Worm (Caenorhabditis elegans) whole organism, L1 larva: Measurements from ENCODE around the gene nas-8.

Source experiments
- aha-1 ChIP-seq: fragments of 150-350 bp; optimal IDR thresholded peaks from 2 replicates; lab custom pipeline; 2014; ENCODE audit warnings: missing biosample characterization, missing genetic modification characterization
- ces-1 ChIP-seq: fragments of 150-350 bp; optimal IDR thresholded peaks from 2 replicates; lab custom pipeline; 2014; ENCODE audit warnings: missing biosample characterization, missing genetic modification reagents, missing genetic modification characterization
- dpl-1 ChIP-seq, 3 experiments: fragments of 150-350 bp in 2 of 3; sonication (generic microtip) in 1 of 3; optimal IDR thresholded peaks; 2 replicates each; lab custom pipeline; 2014 to 2017; ENCODE audit warnings: missing biosample characterization in 3 of 3, missing genetic modification characterization in 3 of 3, missing genetic modification reagents in 3 of 3
- dsc-1 ChIP-seq: sonication (generic microtip); optimal IDR thresholded peaks from 2 replicates; lab custom pipeline; 2016; ENCODE audit warnings: mild to moderate bottlenecking, missing genetic modification characterization, missing compliant biosample characterization
- egl-27 ChIP-seq, 2 experiments: fragments of 150-350 bp in 1 of 2; sonication (generic microtip); optimal IDR thresholded peaks; 3 replicates each; lab custom pipeline; 2017 to 2018; ENCODE audit warnings: missing biosample characterization in 2 of 2, missing genetic modification characterization in 2 of 2, missing genetic modification reagents in 2 of 2
- lin-35 ChIP-seq, 2 experiments: fragments of 150-350 bp; optimal IDR thresholded peaks; 2 replicates each; lab custom pipeline; 2014; ENCODE audit warnings: missing biosample characterization in 2 of 2, missing genetic modification characterization in 2 of 2, missing genetic modification reagents in 2 of 2
- lin-39 ChIP-seq: fragments of 150-350 bp; optimal IDR thresholded peaks from 2 replicates; lab custom pipeline; 2014; ENCODE audit warnings: missing biosample characterization, missing genetic modification reagents, missing genetic modification characterization
- lsy-2 ChIP-seq, 2 experiments: fragments of 150-350 bp; optimal IDR thresholded peaks; 2 replicates each; lab custom pipeline; 2014; ENCODE audit warnings: missing biosample characterization in 2 of 2, missing genetic modification characterization in 2 of 2
- nhr-12 ChIP-seq: sonication (generic microtip); optimal IDR thresholded peaks from 2 replicates; lab custom pipeline; 2017; ENCODE audit warnings: missing biosample characterization, missing genetic modification characterization
- nhr-237 ChIP-seq: fragments of 150-350 bp; optimal IDR thresholded peaks from 2 replicates; lab custom pipeline; 2014; ENCODE audit warnings: missing biosample characterization, missing genetic modification characterization
- nhr-90 ChIP-seq: sonication (generic microtip); optimal IDR thresholded peaks from 2 replicates; lab custom pipeline; 2016; ENCODE audit warnings: mild to moderate bottlenecking, missing genetic modification characterization, missing compliant biosample characterization; ENCODE audit not compliant: poor library complexity
- snpc-4 ChIP-seq: fragments of 150-350 bp; optimal IDR thresholded peaks from 2 replicates; lab custom pipeline; 2014; ENCODE audit warnings: missing biosample characterization, missing genetic modification characterization
- tbx-2 ChIP-seq: sonication (generic microtip); optimal IDR thresholded peaks from 2 replicates; lab custom pipeline; 2016; ENCODE audit warnings: missing genetic modification characterization, missing compliant biosample characterization
- vab-15 ChIP-seq: sonication (generic microtip); optimal IDR thresholded peaks from 2 replicates; lab custom pipeline; 2017; ENCODE audit warnings: missing genotype, mild to moderate bottlenecking, missing genetic modification characterization, missing compliant biosample characterization

- TF ChIP-seq nhr-90 (tag; lab: Kevin White, UChicago): no peak
- no peak for TF ChIP-seq tbx-2 (tag; lab: Kevin White, UChicago)
- TF ChIP-seq lin-35 (GFP tag; optimal IDR thresholded peaks at IDR 0.05; lab: Kevin White, UChicago): no peak
- TF ChIP-seq egl-27 (tag; optimal IDR thresholded peaks at IDR 0.05; lab: Kevin White, UChicago): no peak
- TF ChIP-seq dsc-1: no peak
- no peak for TF ChIP-seq snpc-4 (tag; lab: Kevin White, UChicago)
- no peak for TF ChIP-seq nhr-237 (tag; lab: Kevin White, UChicago)
- no peak for TF ChIP-seq vab-15 (tag; lab: Kevin White, UChicago)
- no peak for TF ChIP-seq lin-39
- TF ChIP-seq ces-1 (GFP tag; lab: Kevin White, UChicago): no peak
- no peak for TF ChIP-seq aha-1 (tag; lab: Kevin White, UChicago)
- no peak for TF ChIP-seq nhr-12 (tag; lab: Kevin White, UChicago)
- TF ChIP-seq dpl-1 (GFP tag; optimal IDR thresholded peaks at IDR 0.05; lab: Kevin White, UChicago): no peak
- TF ChIP-seq lsy-2 (tag; optimal IDR thresholded peaks at IDR 0.05; lab: Kevin White, UChicago): no peak
Measured at ce11 chrIV:7065022-7065421, 49.7 kb upstream of the nas-8 start, which contains the start of gene Y43B11AL.1.
